Fruit fly (Drosophila melanogaster) whole organism, prepupa: ENCODE data around the gene CG7728.

Experiments used
- OdsH ChIP-seq: fragments of 200-800 bp; sonication (Bioruptor generic); optimal IDR thresholded peaks from 3 replicates; lab custom pipeline; 2016; ENCODE audit warnings: missing biosample characterization, missing genetic modification characterization
- vri ChIP-seq: fragments of 200-800 bp; sonication (Bioruptor generic); optimal IDR thresholded peaks from 3 replicates; lab custom pipeline; 2016; ENCODE audit warnings: missing biosample characterization, mild to moderate bottlenecking, missing genetic modification characterization

- TF ChIP-seq OdsH (GFP tag; lab: Kevin White, UChicago) (peak; percentile 17), vri (no peak)
These were observed 44.6 kb upstream of the CG7728 start for dm6 chr3L:16971611-16972359.
